Fruit fly (Drosophila melanogaster): ENCODE results near the gene Alg14.

dm6 chrX:15453121-15453520 is 18.8 kb upstream of the Alg14 start, which contains the start of gene CG11655:
- TF ChIP-seq Myc (optimal IDR thresholded peaks at IDR 0.05) (no peak), psq (optimal IDR thresholded peaks at IDR 0.05) (no peak), h (optimal IDR thresholded peaks at IDR 0.05) (no peak)
